Fruit fly (Drosophila melanogaster): ENCODE measurements around the gene Hsc20.

DNA sequence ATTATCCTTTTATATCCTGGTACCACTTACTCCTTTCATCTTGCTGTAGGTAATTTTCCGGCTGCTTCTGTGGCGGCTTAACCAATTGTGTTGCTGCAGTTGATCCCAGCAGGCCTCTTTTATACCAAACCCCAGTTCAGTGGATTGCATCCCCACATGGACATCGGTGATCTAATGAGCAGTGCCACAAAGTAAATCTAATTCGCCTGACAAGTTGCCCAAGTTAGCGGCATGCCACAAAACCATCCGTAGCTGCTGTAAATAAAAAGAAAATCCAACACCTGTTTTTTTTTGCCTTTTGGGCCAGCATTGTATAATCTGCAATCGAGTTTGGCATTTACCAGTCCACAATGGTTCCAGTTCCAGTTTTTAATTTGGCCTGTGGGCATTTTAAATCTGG lies 46.2 kb downstream of the Hsc20 start, which contains the start of gene CG13050:
- TF ChIP-seq Dfd (GFP tag; optimal IDR thresholded peaks at IDR 0.05) (no peak), fru (GFP tag; optimal IDR thresholded peaks at IDR 0.05) (no peak), Abd-B (GFP tag; optimal IDR thresholded peaks at IDR 0.05) (no peak), rgr (GFP tag; optimal IDR thresholded peaks at IDR 0.05) (no peak), dmrt93B (GFP tag; optimal IDR thresholded peaks at IDR 0.05) (no peak), GATAd (GFP tag; optimal IDR thresholded peaks at IDR 0.05) (no peak)
